Worm (Caenorhabditis elegans): ENCODE data around the gene cnep-1.
A peak's percentile ranks its signal among the peaks of the same experiment; 100 is the strongest.

cnep-1 gene

ce11 chrII:7289923-7290476 is 20.1 kb upstream of the cnep-1 start, which contains the start of gene C30G12.2:
Gene C30G12.2 (plus strand): TSS chrII:7290426.
- TF ChIP-seq ceh-16 (tag; optimal IDR thresholded peaks at IDR 0.05) (no peak), eor-1 (tag; optimal IDR thresholded peaks at IDR 0.05) (no peak), ceh-28 (tag; optimal IDR thresholded peaks at IDR 0.05) (no peak), R02D3.7 (tag; optimal IDR thresholded peaks at IDR 0.05) (no peak), fkh-2 (tag; optimal IDR thresholded peaks at IDR 0.05) (no peak), pqm-1 (tag; optimal IDR thresholded peaks at IDR 0.05) (peak; percentile 92), snpc-4 (tag; optimal IDR thresholded peaks at IDR 0.05) (no peak), tbx-2 (tag; optimal IDR thresholded peaks at IDR 0.05) (no peak), nhr-25 (tag; optimal IDR thresholded peaks at IDR 0.05) (no peak), nhr-67 (tag; optimal IDR thresholded peaks at IDR 0.05) (no peak), daf-12 (tag; optimal IDR thresholded peaks at IDR 0.05) (no peak), mdl-1 (tag; optimal IDR thresholded peaks at IDR 0.05) (no peak), elt-2 (tag; optimal IDR thresholded peaks at IDR 0.05) (peak; percentile 85), ztf-4 (tag; optimal IDR thresholded peaks at IDR 0.05) (no peak), ceh-82 (tag; optimal IDR thresholded peaks at IDR 0.05) (no peak), elt-1 (tag; optimal IDR thresholded peaks at IDR 0.05) (no peak)

- no peak for TF ChIP-seq nhr-76 (tag; optimal IDR thresholded peaks at IDR 0.05)
- TF ChIP-seq skn-1 (tag; optimal IDR thresholded peaks at IDR 0.05), result no peak
- no peak for TF ChIP-seq lsy-12 (tag; optimal IDR thresholded peaks at IDR 0.05)
- TF ChIP-seq lin-15B (tag; optimal IDR thresholded peaks at IDR 0.05), result no peak
- no peak for TF ChIP-seq elt-3 (tag; optimal IDR thresholded peaks at IDR 0.05)
These were observed 14.2 kb upstream of the cnep-1 start, which contains the start of gene C30G12.6 for ce11 chrII:7295917-7296316. Gene C30G12.6 (minus strand): TSS chrII:7296017.

- TF ChIP-seq ztf-11 (tag; optimal IDR thresholded peaks at IDR 0.05) (no peak), lsy-12 (tag; optimal IDR thresholded peaks at IDR 0.05) (no peak), jun-1 (tag; optimal IDR thresholded peaks at IDR 0.05) (no peak), zag-1 (tag; optimal IDR thresholded peaks at IDR 0.05) (no peak), unc-62 (GFP tag; optimal IDR thresholded peaks at IDR 0.05) (no peak), egl-27 (tag; optimal IDR thresholded peaks at IDR 0.05) (no peak), nhr-25 (tag; optimal IDR thresholded peaks at IDR 0.05) (no peak), egl-5 (tag; optimal IDR thresholded peaks at IDR 0.05) (no peak), ceh-82 (tag; optimal IDR thresholded peaks at IDR 0.05) (no peak), nhr-76 (tag; optimal IDR thresholded peaks at IDR 0.05) (no peak), ceh-28 (tag; optimal IDR thresholded peaks at IDR 0.05) (no peak), fkh-2 (tag; optimal IDR thresholded peaks at IDR 0.05) (no peak), snpc-4 (tag; optimal IDR thresholded peaks at IDR 0.05) (no peak), nfya-1 (tag; optimal IDR thresholded peaks at IDR 0.05; ENCODE audit: insufficient read depth) (no peak), lin-15B (tag; optimal IDR thresholded peaks at IDR 0.05) (no peak), nhr-28 (tag; optimal IDR thresholded peaks at IDR 0.05) (no peak), ceh-9 (tag; optimal IDR thresholded peaks at IDR 0.05) (no peak), nhr-11 (tag; optimal IDR thresholded peaks at IDR 0.05) (no peak)
These were observed 11.9 kb upstream of the cnep-1 start, which contains the start of gene puf-8 for ce11 chrII:7298197-7298682. Gene puf-8 (minus strand): TSS chrII:7298247.

ce11 chrII:7299042-7299441 is 11.1 kb upstream of the cnep-1 start, which contains the start of gene C30G12.1:
Gene C30G12.1 (plus strand): TSS chrII:7299342.
- TF ChIP-seq jun-1 (tag; optimal IDR thresholded peaks at IDR 0.05) (no peak), fkh-2 (tag; optimal IDR thresholded peaks at IDR 0.05) (no peak), unc-39 (tag; optimal IDR thresholded peaks at IDR 0.05) (no peak), nhr-12 (tag; optimal IDR thresholded peaks at IDR 0.05) (no peak), ama-1 (optimal IDR thresholded peaks at IDR 0.05) (no peak), skn-1 (tag; optimal IDR thresholded peaks at IDR 0.05) (no peak), nhr-23 (tag; optimal IDR thresholded peaks at IDR 0.05) (no peak), ceh-16 (tag; optimal IDR thresholded peaks at IDR 0.05) (no peak), lin-39 (tag; optimal IDR thresholded peaks at IDR 0.05) (no peak), pqm-1 (tag; optimal IDR thresholded peaks at IDR 0.05) (no peak), ceh-9 (tag; optimal IDR thresholded peaks at IDR 0.05) (no peak)

All from whole organism, L3 larva.